Fruit fly (Drosophila melanogaster) whole organism, embryonic: ENCODE measurements around the gene CG31760.

ENCODE experiments used
- C15 ChIP-seq: fragments of 200-800 bp; sonication (Bioruptor generic); IDR thresholded peaks from 3 replicates; pipeline ENCODE4 v1.3.6; 2022; ENCODE audit warnings: missing biosample characterization, missing genetic modification characterization
- CG10267 ChIP-seq: fragments of 200-800 bp; sonication (Bioruptor generic); optimal IDR thresholded peaks from 2 replicates; lab custom pipeline; 2018; ENCODE audit warnings: missing biosample characterization, mild to moderate bottlenecking, missing genetic modification characterization, moderate library complexity
- CG12155 ChIP-seq: fragments of 200-800 bp; sonication (Bioruptor generic); optimal IDR thresholded peaks from 3 replicates; lab custom pipeline; 2016; ENCODE audit warnings: missing biosample characterization, missing genetic modification characterization
- CG15011 ChIP-seq: fragments of 200-800 bp; sonication (Bioruptor generic); optimal IDR thresholded peaks from 3 replicates; lab custom pipeline; 2018; ENCODE audit warnings: missing biosample characterization, mild to moderate bottlenecking, missing genetic modification characterization
- CG15601 ChIP-seq: fragments of 200-800 bp; sonication (Bioruptor generic); optimal IDR thresholded peaks from 3 replicates; lab custom pipeline; 2019; ENCODE audit warnings: missing biosample characterization, mild to moderate bottlenecking, missing genetic modification characterization, moderate library complexity
- CG1602 ChIP-seq: fragments of 200-800 bp; sonication (Bioruptor generic); optimal IDR thresholded peaks from 3 replicates; lab custom pipeline; 2016; ENCODE audit warnings: missing biosample characterization, missing genetic modification characterization
- CG16815 ChIP-seq: fragments of 200-800 bp; sonication (Bioruptor generic); optimal IDR thresholded peaks from 3 replicates; lab custom pipeline; 2017; ENCODE audit warnings: missing biosample characterization, mild to moderate bottlenecking, missing genetic modification characterization
- CG17359 ChIP-seq: fragments of 200-800 bp; sonication (Bioruptor generic); optimal IDR thresholded peaks from 3 replicates; lab custom pipeline; 2018; ENCODE audit warnings: missing biosample characterization, mild to moderate bottlenecking, missing genetic modification characterization, moderate library complexity
- CG18476 ChIP-seq: fragments of 200-800 bp; sonication (Bioruptor generic); optimal IDR thresholded peaks from 2 replicates; lab custom pipeline; 2016; ENCODE audit warnings: missing biosample characterization, mild to moderate bottlenecking, missing genetic modification characterization
- CG2202 ChIP-seq: fragments of 200-800 bp; sonication (Bioruptor generic); optimal IDR thresholded peaks from 2 replicates; lab custom pipeline; 2018; ENCODE audit warnings: missing biosample characterization, mild to moderate bottlenecking, missing genetic modification characterization
- CG3407 ChIP-seq: fragments of 200-800 bp; sonication (Bioruptor generic); optimal IDR thresholded peaks from 2 replicates; lab custom pipeline; 2018; ENCODE audit warnings: missing biosample characterization, mild to moderate bottlenecking, missing genetic modification characterization
- CG4328 ChIP-seq: fragments of 200-800 bp; sonication (Bioruptor generic); optimal IDR thresholded peaks from 3 replicates; lab custom pipeline; 2017; ENCODE audit warnings: missing biosample characterization, missing genetic modification reagents, missing genetic modification characterization
- CG4730 ChIP-seq: fragments of 200-800 bp; sonication (Bioruptor generic); IDR thresholded peaks from 2 replicates; pipeline ENCODE4 v1.3.6; 2022; ENCODE audit warnings: missing biosample characterization, missing genetic modification characterization
- CG6254 ChIP-seq: fragments of 200-800 bp; sonication (Bioruptor generic); optimal IDR thresholded peaks from 3 replicates; lab custom pipeline; 2017; ENCODE audit warnings: mild to moderate bottlenecking, missing biosample characterization, missing genetic modification reagents, missing genetic modification characterization
- CG6791 ChIP-seq: fragments of 200-800 bp; sonication (Bioruptor generic); IDR thresholded peaks from 3 replicates; pipeline ENCODE4 v1.3.6; 2022; ENCODE audit warnings: missing biosample characterization, missing genetic modification characterization; ENCODE audit not compliant: partially characterized antibody
- CG7786 ChIP-seq: fragments of 200-800 bp; sonication (Bioruptor generic); optimal IDR thresholded peaks from 2 replicates; lab custom pipeline; 2016; ENCODE audit warnings: missing biosample characterization, missing genetic modification characterization
- CG9797 ChIP-seq: fragments of 200-800 bp; sonication (Bioruptor generic); optimal IDR thresholded peaks from 3 replicates; lab custom pipeline; 2018; ENCODE audit warnings: missing biosample characterization, mild to moderate bottlenecking, missing genetic modification characterization
- CG9817 ChIP-seq: fragments of 200-800 bp; sonication (Bioruptor generic); optimal IDR thresholded peaks from 2 replicates; lab custom pipeline; 2018; ENCODE audit warnings: missing biosample characterization, mild to moderate bottlenecking, missing genetic modification characterization, moderate library complexity
- CTCF ChIP-seq: fragments of 200-800 bp; sonication (Bioruptor generic); optimal IDR thresholded peaks from 2 replicates; lab custom pipeline; 2017; ENCODE audit warnings: missing biosample characterization, mild to moderate bottlenecking, missing genetic modification characterization, moderate library complexity
- Dfd ChIP-seq, 2 experiments: fragments of >200 bp; optimal IDR thresholded peaks; 2 replicates each; lab custom pipeline; 2017; ENCODE audit warnings: missing biosample characterization in 2 of 2, missing genetic modification characterization in 2 of 2
- Doc2 ChIP-seq: fragments of 200-800 bp; sonication (Bioruptor generic); IDR thresholded peaks from 2 replicates; pipeline ENCODE4 v1.3.6; 2022; ENCODE audit warnings: missing biosample characterization, missing genetic modification characterization
- Ets97D ChIP-seq: fragments of 200-800 bp; sonication (Bioruptor generic); optimal IDR thresholded peaks from 3 replicates; lab custom pipeline; 2016; ENCODE audit warnings: missing biosample characterization, missing genetic modification characterization
- Hr39 ChIP-seq: fragments of >200 bp; optimal IDR thresholded peaks from 2 replicates; lab custom pipeline; 2017
- Lpt ChIP-seq: fragments of >200 bp; optimal IDR thresholded peaks from 2 replicates; lab custom pipeline; 2018; ENCODE audit warnings: missing biosample characterization, missing genetic modification characterization
- MESR4 ChIP-seq: fragments of 200-800 bp; sonication (Bioruptor generic); optimal IDR thresholded peaks from 2 replicates; lab custom pipeline; 2018; ENCODE audit warnings: missing biosample characterization, mild to moderate bottlenecking, missing genetic modification characterization, moderate library complexity
- MTF-1 ChIP-seq: fragments of 200-800 bp; sonication (Bioruptor generic); optimal IDR thresholded peaks from 2 replicates; lab custom pipeline; 2018; ENCODE audit warnings: missing biosample characterization, mild to moderate bottlenecking, missing genetic modification characterization, borderline replicate concordance
- NK7.1 ChIP-seq: fragments of 200-800 bp; sonication (Bioruptor generic); optimal IDR thresholded peaks from 3 replicates; lab custom pipeline; 2016; ENCODE audit warnings: missing biosample characterization, missing genetic modification characterization
- Nf-YB ChIP-seq: fragments of 200-800 bp; sonication (Bioruptor generic); optimal IDR thresholded peaks from 3 replicates; lab custom pipeline; 2019; ENCODE audit warnings: missing biosample characterization, mild to moderate bottlenecking, missing genetic modification characterization, moderate library complexity
- Ptx1 ChIP-seq: fragments of 200-800 bp; sonication (Bioruptor generic); IDR thresholded peaks from 2 replicates; pipeline ENCODE4 v1.3.6; 2022; ENCODE audit warnings: missing biosample characterization, missing genetic modification characterization
- Trl ChIP-seq, 3 experiments: fragments of >200 bp in 2 of 3; fragments of 200-800 bp in 1 of 3; sonication (Bioruptor generic) in 1 of 3; optimal IDR thresholded peaks; 2 replicates in 1 of 3; 3 replicates in 2 of 3; lab custom pipeline; 2016 to 2017; ENCODE audit warnings: missing biosample characterization in 1 of 3, missing genetic modification characterization in 1 of 3
- bbx ChIP-seq: fragments of 200-800 bp; sonication (Bioruptor generic); IDR thresholded peaks from 2 replicates; pipeline ENCODE4 v1.3.6; 2022; ENCODE audit warnings: missing biosample characterization, missing genetic modification characterization; ENCODE audit not compliant: partially characterized antibody
- bowl ChIP-seq: fragments of 200-800 bp; sonication (Bioruptor generic); IDR thresholded peaks from 2 replicates; pipeline ENCODE4 v1.3.6; 2022; ENCODE audit warnings: missing biosample characterization, missing genetic modification characterization
- cad ChIP-seq: fragments of >200 bp; optimal IDR thresholded peaks from 2 replicates; lab custom pipeline; 2017; ENCODE audit warnings: missing biosample characterization, missing genetic modification characterization
- chn ChIP-seq: fragments of 200-800 bp; sonication (Bioruptor generic); optimal IDR thresholded peaks from 2 replicates; lab custom pipeline; 2016; ENCODE audit warnings: missing biosample characterization, missing genetic modification characterization
- ci ChIP-seq: fragments of 200-800 bp; sonication (Bioruptor generic); IDR thresholded peaks from 3 replicates; pipeline ENCODE4 v1.3.6; 2022; ENCODE audit warnings: missing biosample characterization, missing genetic modification characterization
- crol ChIP-seq: fragments of 200-800 bp; sonication (Bioruptor generic); IDR thresholded peaks from 2 replicates; pipeline ENCODE4 v1.3.6; 2022; ENCODE audit warnings: missing biosample characterization, missing genetic modification characterization
- da ChIP-seq: fragments of 200-800 bp; sonication (Bioruptor generic); optimal IDR thresholded peaks from 2 replicates; lab custom pipeline; 2016; ENCODE audit warnings: missing biosample characterization, missing genetic modification characterization
- gfzf ChIP-seq: fragments of 200-800 bp; sonication (Bioruptor generic); optimal IDR thresholded peaks from 2 replicates; lab custom pipeline; 2016; ENCODE audit warnings: missing biosample characterization, mild to moderate bottlenecking, missing genetic modification characterization, moderate library complexity
- ham ChIP-seq: fragments of 200-800 bp; sonication (Bioruptor generic); IDR thresholded peaks from 2 replicates; pipeline ENCODE4 v1.3.6; 2022; ENCODE audit warnings: missing biosample characterization, missing genetic modification characterization
- her ChIP-seq: fragments of 200-800 bp; sonication (Bioruptor generic); optimal IDR thresholded peaks from 2 replicates; lab custom pipeline; 2016; ENCODE audit warnings: missing biosample characterization, missing genetic modification characterization
- ind ChIP-seq: fragments of 200-800 bp; sonication (Bioruptor generic); optimal IDR thresholded peaks from 3 replicates; lab custom pipeline; 2016; ENCODE audit warnings: missing biosample characterization, missing genetic modification characterization
- klu ChIP-seq: fragments of 200-800 bp; sonication (Bioruptor generic); IDR thresholded peaks from 2 replicates; pipeline ENCODE4 v1.3.6; 2022; ENCODE audit warnings: missing biosample characterization, missing genetic modification characterization
- lmd ChIP-seq: fragments of 200-800 bp; sonication (Bioruptor generic); IDR thresholded peaks from 2 replicates; pipeline ENCODE4 v1.3.6; 2022; ENCODE audit warnings: missing biosample characterization, missing genetic modification characterization
- mld ChIP-seq: fragments of 200-800 bp; sonication (Bioruptor generic); IDR thresholded peaks from 3 replicates; pipeline ENCODE4 v1.3.6; 2022; ENCODE audit warnings: missing biosample characterization, missing genetic modification characterization; ENCODE audit not compliant: partially characterized antibody
- nau ChIP-seq: fragments of 200-800 bp; sonication (Bioruptor generic); optimal IDR thresholded peaks from 3 replicates; lab custom pipeline; 2017; ENCODE audit warnings: missing biosample characterization, mild to moderate bottlenecking, missing genetic modification characterization, missing genetic modification reagents
- pfk ChIP-seq: fragments of 200-800 bp; sonication (Bioruptor generic); optimal IDR thresholded peaks from 2 replicates; lab custom pipeline; 2018; ENCODE audit warnings: missing biosample characterization, mild to moderate bottlenecking, missing genetic modification characterization, moderate library complexity
- ro ChIP-seq: fragments of 200-800 bp; sonication (Bioruptor generic); IDR thresholded peaks from 2 replicates; pipeline ENCODE4 v1.3.6; 2022; ENCODE audit warnings: missing biosample characterization, missing genetic modification characterization
- run ChIP-seq: fragments of 200-800 bp; sonication (Bioruptor generic); optimal IDR thresholded peaks from 3 replicates; lab custom pipeline; 2018; ENCODE audit warnings: missing biosample characterization, mild to moderate bottlenecking, missing genetic modification characterization
- sens ChIP-seq: fragments of 200-800 bp; sonication (Bioruptor generic); peaks from one replicate; lab custom pipeline; 2016; ENCODE audit warnings: missing biosample characterization, missing genetic modification characterization
- sima ChIP-seq: fragments of 200-800 bp; sonication (Bioruptor generic); optimal IDR thresholded peaks from 2 replicates; lab custom pipeline; 2016; ENCODE audit warnings: missing biosample characterization, missing genetic modification characterization
- slbo ChIP-seq: fragments of 200-800 bp; sonication (Bioruptor generic); IDR thresholded peaks from 2 replicates; pipeline ENCODE4 v1.3.6; 2022; ENCODE audit warnings: missing biosample characterization, missing genetic modification characterization
- wor ChIP-seq: fragments of 200-800 bp; sonication (Bioruptor generic); IDR thresholded peaks from 2 replicates; pipeline ENCODE4 v1.3.6; 2022; ENCODE audit warnings: missing biosample characterization, missing genetic modification characterization

Gene CG31760

DNA sequence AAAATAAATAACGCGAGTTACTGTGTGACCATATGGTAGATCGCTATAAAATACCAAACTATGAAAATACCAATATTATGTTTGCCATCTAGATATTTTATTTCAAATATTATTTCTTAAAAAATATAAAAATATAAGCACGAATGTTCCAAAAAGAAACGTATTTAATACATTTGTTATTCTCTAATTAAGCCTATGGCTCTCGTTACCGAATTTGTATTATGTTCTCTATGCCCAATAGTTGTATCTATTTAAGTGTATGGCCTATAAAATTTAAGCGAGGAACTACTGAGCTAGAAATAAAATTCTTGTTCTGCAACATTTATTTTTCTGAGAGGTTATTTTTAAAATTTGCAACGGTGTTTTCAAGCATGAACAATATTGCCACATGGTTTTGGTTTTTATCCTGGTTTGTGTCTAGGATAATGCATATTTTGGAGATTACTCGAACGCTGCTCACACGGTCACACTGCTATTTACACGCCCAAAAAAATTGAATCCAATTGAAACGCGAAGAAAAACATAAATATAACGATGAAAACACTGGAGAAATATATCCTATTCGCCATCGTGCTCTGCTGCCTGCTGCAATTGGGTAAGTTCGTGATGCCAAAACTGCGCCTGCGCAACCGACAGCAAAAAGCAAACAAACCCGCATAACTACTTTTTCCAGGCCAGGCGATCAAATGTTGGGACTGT lies 30.1 kb downstream of the CG31760 start, which contains the start of the genes CG6583 and crok (continued):
- TF ChIP-seq MESR4 (peak; percentile 81), C15 (GFP tag; lab: Robert Waterston, UW) (no peak), CG16815 (GFP tag; lab: Kevin White, UChicago) (no peak), Hr39 (lab: Kevin White, UChicago) (no peak), lmd (GFP tag; lab: Robert Waterston, UW) (no peak), CG2202 (no peak), wor (GFP tag; lab: Robert Waterston, UW) (no peak), CG3407 (GFP tag; lab: Kevin White, UChicago) (no peak), NK7.1 (GFP tag; lab: Kevin White, UChicago) (no peak), CG10267 (tag; lab: Kevin White, UChicago) (peak; percentile 45), ro (GFP tag; lab: Robert Waterston, UW) (no peak), CG15011 (GFP tag; lab: Kevin White, UChicago) (no peak), ham (no peak), gfzf (GFP tag; lab: Kevin White, UChicago) (peak; percentile 91), CG7786 (GFP tag; lab: Kevin White, UChicago) (no peak), CG9797 (GFP tag; lab: Kevin White, UChicago) (peak; percentile 69), CG4730 (GFP tag; lab: Robert Waterston, UW) (no peak), CG18476 (GFP tag; lab: Kevin White, UChicago) (no peak), Ptx1 (GFP tag; lab: Robert Waterston, UW) (no peak), cad (GFP tag; lab: Kevin White, UChicago) (no peak), Trl (optimal IDR thresholded peaks at IDR 0.05; lab: Kevin White, UChicago) (no peak), Trl (GFP tag; optimal IDR thresholded peaks at IDR 0.05; lab: Kevin White, UChicago) (no peak), bbx (GFP tag; lab: Robert Waterston, UW) (no peak), chn (GFP tag; lab: Kevin White, UChicago) (no peak), MTF-1 (GFP tag; lab: Kevin White, UChicago) (no peak), CG17359 (tag; lab: Kevin White, UChicago) (no peak), CG12155 (GFP tag; lab: Kevin White, UChicago) (peak; percentile 50), Nf-YB (GFP tag; lab: Kevin White, UChicago) (no peak), bowl (GFP tag; lab: Robert Waterston, UW) (no peak), pfk (no peak), sima (no peak), da (no peak), nau (GFP tag; lab: Kevin White, UChicago) (no peak), crol (no peak), Doc2 (GFP tag; lab: Robert Waterston, UW) (no peak), ind (no peak), CTCF (no peak), sens (GFP tag; lab: Kevin White, UChicago) (peak; percentile 50), Dfd (GFP tag; optimal IDR thresholded peaks at IDR 0.05; lab: Kevin White, UChicago) (no peak), ci (no peak), CG1602 (GFP tag; lab: Kevin White, UChicago) (no peak), CG9817 (tag; lab: Kevin White, UChicago) (no peak), mld (GFP tag; lab: Robert Waterston, UW) (no peak), run (tag; lab: Kevin White, UChicago) (no peak), CG6254 (no peak), her (GFP tag; lab: Kevin White, UChicago) (no peak), slbo (GFP tag; lab: Robert Waterston, UW) (no peak), Ets97D (GFP tag; lab: Kevin White, UChicago) (peak; percentile 24), klu (no peak), CG4328 (GFP tag; lab: Kevin White, UChicago) (no peak), CG15601 (tag; lab: Kevin White, UChicago) (peak; percentile 58), Lpt (no peak), CG6791 (no peak)
